Fruit fly (Drosophila melanogaster): ENCODE measurements around the gene CG10591.

CG10591 gene

DNA sequence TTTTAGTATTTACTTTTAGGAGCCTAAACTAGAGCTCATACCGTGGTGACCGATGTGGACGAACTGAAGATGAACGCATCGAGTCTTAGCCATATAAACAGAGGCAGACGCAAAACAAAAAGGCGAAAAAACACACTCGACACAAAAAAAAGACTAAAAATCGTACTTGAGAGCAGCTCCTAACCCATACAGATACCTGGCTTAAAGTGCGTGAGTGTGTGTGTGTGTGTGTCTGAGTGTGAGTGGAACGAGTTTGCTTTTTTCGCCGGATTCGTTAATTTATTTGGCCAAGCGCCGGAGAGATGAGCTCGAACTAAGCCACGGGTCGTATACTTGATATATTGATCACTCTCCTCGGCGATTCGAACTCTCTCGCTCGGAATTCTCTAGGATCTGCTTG, 48.4 kb downstream of the CG10591 start, which contains the start of gene frm (continued):
- peak; percentile 19 for TF ChIP-seq CG13894 (tag; optimal IDR thresholded peaks at IDR 0.05)
- no peak for TF ChIP-seq bbx (GFP tag; IDR thresholded peaks at IDR 0.05; ENCODE audit: partially characterized antibody)
- TF ChIP-seq pzg (GFP tag; optimal IDR thresholded peaks at IDR 0.05), result no peak
- no peak for TF ChIP-seq CG3995 (GFP tag; optimal IDR thresholded peaks at IDR 0.05)
- TF ChIP-seq repo (GFP tag; optimal IDR thresholded peaks at IDR 0.05), result no peak
- TF ChIP-seq Nf-YC (tag; optimal IDR thresholded peaks at IDR 0.05), result no peak
- TF ChIP-seq sd (tag; optimal IDR thresholded peaks at IDR 0.05), result peak; percentile 76
- no peak for TF ChIP-seq chm (GFP tag; IDR thresholded peaks at IDR 0.05)
- no peak for TF ChIP-seq CHES-1-like (GFP tag; optimal IDR thresholded peaks at IDR 0.05)
- no peak for TF ChIP-seq CG10431 (GFP tag; optimal IDR thresholded peaks at IDR 0.05)
- peak; percentile 68 for TF ChIP-seq abd-A (tag; optimal IDR thresholded peaks at IDR 0.05)
- TF ChIP-seq tgo (GFP tag; IDR thresholded peaks at IDR 0.05), result no peak
- TF ChIP-seq Sox100B (GFP tag; optimal IDR thresholded peaks at IDR 0.05), result no peak
- TF ChIP-seq wor (GFP tag; IDR thresholded peaks at IDR 0.05), result no peak
- no peak for TF ChIP-seq CG18619 (GFP tag; optimal IDR thresholded peaks at IDR 0.05)
- peak; percentile 14 for TF ChIP-seq CG12769 (tag; optimal IDR thresholded peaks at IDR 0.05)
- TF ChIP-seq lov (optimal IDR thresholded peaks at IDR 0.05), result no peak
- no peak for TF ChIP-seq lov (GFP tag; IDR thresholded peaks at IDR 0.05)
- 0 out of 2 replicates have a peak, but pooled peaks have one; percentile 18 for TF ChIP-seq CG7372 (GFP tag; IDR thresholded peaks at IDR 0.05)
- TF ChIP-seq tna (GFP tag; IDR thresholded peaks at IDR 0.05; ENCODE audit: partially characterized antibody), result no peak
- TF ChIP-seq CG4360 (GFP tag; IDR thresholded peaks at IDR 0.05), result no peak
- TF ChIP-seq Dll (GFP tag; IDR thresholded peaks at IDR 0.05; ENCODE audit: partially characterized antibody), result no peak
- no peak for TF ChIP-seq bigmax (GFP tag; optimal IDR thresholded peaks at IDR 0.05)
- TF ChIP-seq fd3F (GFP tag; optimal IDR thresholded peaks at IDR 0.05), result no peak
- no peak for TF ChIP-seq Ssrp (tag; optimal IDR thresholded peaks at IDR 0.05)
- no peak for TF ChIP-seq mam (GFP tag; optimal IDR thresholded peaks at IDR 0.05)
- TF ChIP-seq croc (GFP tag; conservative IDR thresholded peaks at IDR 0.05), result no peak
- TF ChIP-seq Trl (optimal IDR thresholded peaks at IDR 0.05), result peak in 1 of 2 experiments; percentile 38
- no peak for TF ChIP-seq Trl (GFP tag; optimal IDR thresholded peaks at IDR 0.05)
- no peak for TF ChIP-seq CG5953 (GFP tag; IDR thresholded peaks at IDR 0.05)
- TF ChIP-seq CkIIα-i1 (GFP tag; IDR thresholded peaks at IDR 0.05), result no peak
- no peak for TF ChIP-seq caup (GFP tag; optimal IDR thresholded peaks at IDR 0.05; ENCODE audit: severe bottlenecking)
- no peak for TF ChIP-seq Lim3 (GFP tag; IDR thresholded peaks at IDR 0.05)
- TF ChIP-seq CG4282 (GFP tag; optimal IDR thresholded peaks at IDR 0.05), result no peak
